Fruit fly (Drosophila melanogaster) whole organism, embryonic: ENCODE measurements around the gene Prp16.

Experiments used
- Atf3 ChIP-seq: fragments of 200-800 bp; sonication (Bioruptor generic); optimal IDR thresholded peaks from 3 replicates; lab custom pipeline; 2016; ENCODE audit warnings: missing biosample characterization, missing genetic modification characterization
- Awh ChIP-seq: fragments of 200-800 bp; sonication (Bioruptor generic); IDR thresholded peaks from 2 replicates; pipeline ENCODE4, ENCODE4 v1.3.6; 2022; ENCODE audit warnings: missing biosample characterization, missing genetic modification characterization
- Bteb2 ChIP-seq: fragments of 200-800 bp; sonication (Bioruptor generic); optimal IDR thresholded peaks from 2 replicates; lab custom pipeline; 2016; ENCODE audit warnings: missing biosample characterization, missing genetic modification characterization
- CG10147 ChIP-seq: fragments of 200-800 bp; sonication (Bioruptor generic); optimal IDR thresholded peaks from 2 replicates; lab custom pipeline; 2019; ENCODE audit warnings: missing biosample characterization, mild to moderate bottlenecking, missing genetic modification characterization, moderate library complexity
- CG11085 ChIP-seq: fragments of 200-800 bp; sonication (Bioruptor generic); IDR thresholded peaks from 2 replicates; pipeline ENCODE4 v1.3.6; 2022; ENCODE audit warnings: missing biosample characterization, missing genetic modification characterization
- CG11504 ChIP-seq: fragments of 200-800 bp; sonication (Bioruptor generic); optimal IDR thresholded peaks from 3 replicates; lab custom pipeline; 2019; ENCODE audit warnings: missing biosample characterization, mild to moderate bottlenecking, missing genetic modification characterization, moderate library complexity
- CG11695 ChIP-seq: fragments of 200-800 bp; sonication (Bioruptor generic); IDR thresholded peaks from 3 replicates; pipeline ENCODE4 v1.3.6; 2022; ENCODE audit warnings: missing biosample characterization, missing genetic modification characterization
- CG13296 ChIP-seq: fragments of 200-800 bp; sonication (Bioruptor generic); optimal IDR thresholded peaks from 3 replicates; lab custom pipeline; 2018; ENCODE audit warnings: missing biosample characterization, mild to moderate bottlenecking, missing genetic modification characterization
- CG13424 ChIP-seq: fragments of 200-800 bp; sonication (Bioruptor generic); optimal IDR thresholded peaks from 2 replicates; lab custom pipeline; 2019; ENCODE audit warnings: missing biosample characterization, mild to moderate bottlenecking, missing genetic modification characterization, moderate library complexity
- CG15514 ChIP-seq: fragments of 200-800 bp; sonication (Bioruptor generic); optimal IDR thresholded peaks from 3 replicates; lab custom pipeline; 2017; ENCODE audit warnings: missing biosample characterization, missing genetic modification characterization, mild to moderate bottlenecking, moderate library complexity, missing genetic modification reagents
- CG16815 ChIP-seq: fragments of 200-800 bp; sonication (Bioruptor generic); optimal IDR thresholded peaks from 3 replicates; lab custom pipeline; 2017; ENCODE audit warnings: missing biosample characterization, mild to moderate bottlenecking, missing genetic modification characterization
- CG17385 ChIP-seq: fragments of 200-800 bp; sonication (Bioruptor generic); optimal IDR thresholded peaks from 3 replicates; lab custom pipeline; 2018; ENCODE audit warnings: missing biosample characterization, mild to moderate bottlenecking, missing genetic modification characterization
- CG1832 ChIP-seq: fragments of 200-800 bp; sonication (Bioruptor generic); optimal IDR thresholded peaks from 2 replicates; lab custom pipeline; 2017; ENCODE audit warnings: missing biosample characterization, mild to moderate bottlenecking, missing genetic modification characterization, inconsistent platforms
- CG18476 ChIP-seq: fragments of 200-800 bp; sonication (Bioruptor generic); optimal IDR thresholded peaks from 2 replicates; lab custom pipeline; 2016; ENCODE audit warnings: missing biosample characterization, mild to moderate bottlenecking, missing genetic modification characterization
- CG2199 ChIP-seq: fragments of 200-800 bp; sonication (Bioruptor generic); IDR thresholded peaks from 3 replicates; pipeline ENCODE4 v1.3.6; 2022; ENCODE audit warnings: missing biosample characterization, missing genetic modification characterization
- CG30431 ChIP-seq: fragments of 200-800 bp; sonication (Bioruptor generic); optimal IDR thresholded peaks from 2 replicates; lab custom pipeline; 2017; ENCODE audit warnings: missing biosample characterization, missing genetic modification characterization
- CG33557 ChIP-seq: fragments of 200-800 bp; sonication (Bioruptor generic); optimal IDR thresholded peaks from 2 replicates; lab custom pipeline; 2019; ENCODE audit warnings: missing biosample characterization, mild to moderate bottlenecking, missing genetic modification characterization, moderate library complexity
- CG4328 ChIP-seq: fragments of 200-800 bp; sonication (Bioruptor generic); optimal IDR thresholded peaks from 3 replicates; lab custom pipeline; 2017; ENCODE audit warnings: missing biosample characterization, missing genetic modification reagents, missing genetic modification characterization
- CG5180 ChIP-seq: fragments of 200-800 bp; sonication (Bioruptor generic); optimal IDR thresholded peaks from 3 replicates; lab custom pipeline; 2017; ENCODE audit warnings: missing biosample characterization, missing genetic modification characterization, mild to moderate bottlenecking, moderate library complexity, missing genetic modification reagents
- CG5953 ChIP-seq: fragments of 200-800 bp; sonication (Bioruptor generic); IDR thresholded peaks from 2 replicates; pipeline ENCODE4 v1.3.6; 2022; ENCODE audit warnings: missing biosample characterization, missing genetic modification characterization
- CG7786 ChIP-seq: fragments of 200-800 bp; sonication (Bioruptor generic); optimal IDR thresholded peaks from 2 replicates; lab custom pipeline; 2016; ENCODE audit warnings: missing biosample characterization, missing genetic modification characterization
- CG8089 ChIP-seq: fragments of 200-800 bp; sonication (Bioruptor generic); optimal IDR thresholded peaks from 3 replicates; lab custom pipeline; 2016; ENCODE audit warnings: missing biosample characterization, missing genetic modification characterization
- CG8359 ChIP-seq: fragments of 200-800 bp; sonication (Bioruptor generic); optimal IDR thresholded peaks from 2 replicates; lab custom pipeline; 2017; ENCODE audit warnings: missing biosample characterization, mild to moderate bottlenecking, missing genetic modification characterization, borderline replicate concordance
- CG8944 ChIP-seq: fragments of 200-800 bp; sonication (Bioruptor generic); optimal IDR thresholded peaks from 3 replicates; lab custom pipeline; 2016; ENCODE audit warnings: missing biosample characterization, missing genetic modification characterization
- CHES-1-like ChIP-seq: fragments of 200-800 bp; sonication (Bioruptor generic); optimal IDR thresholded peaks from 2 replicates; lab custom pipeline; 2016; ENCODE audit warnings: missing biosample characterization, missing genetic modification characterization
- CkIIα-i1 ChIP-seq: fragments of 200-800 bp; sonication (Bioruptor generic); IDR thresholded peaks from 2 replicates; pipeline ENCODE4 v1.3.6; 2022; ENCODE audit warnings: missing biosample characterization, missing genetic modification characterization
- Dad ChIP-seq: fragments of 200-800 bp; sonication (Bioruptor generic); optimal IDR thresholded peaks from 3 replicates; lab custom pipeline; 2016; ENCODE audit warnings: missing biosample characterization, missing genetic modification characterization
- Hr51 ChIP-seq, 2 experiments: fragments of 200-800 bp; sonication (Bioruptor generic); optimal IDR thresholded peaks; 2 replicates in 1 of 2; 3 replicates in 1 of 2; lab custom pipeline; 2016 to 2018; ENCODE audit warnings: missing biosample characterization in 2 of 2, missing genetic modification characterization in 2 of 2, mild to moderate bottlenecking in 1 of 2, moderate library complexity in 1 of 2
- Lpt ChIP-seq: fragments of >200 bp; optimal IDR thresholded peaks from 2 replicates; lab custom pipeline; 2018; ENCODE audit warnings: missing biosample characterization, missing genetic modification characterization
- Max ChIP-seq: fragments of 200-800 bp; sonication (Bioruptor generic); optimal IDR thresholded peaks from 2 replicates; lab custom pipeline; 2016; ENCODE audit warnings: missing biosample characterization, mild to moderate bottlenecking, missing genetic modification characterization
- Nf-YA ChIP-seq: fragments of 200-800 bp; sonication (Bioruptor generic); IDR thresholded peaks from 2 replicates; pipeline ENCODE4 v1.3.6; 2022; ENCODE audit warnings: missing biosample characterization, missing genetic modification characterization
- aop ChIP-seq: fragments of 200-800 bp; sonication (Bioruptor generic); IDR thresholded peaks from 2 replicates; pipeline ENCODE4 v1.3.6; 2022; ENCODE audit warnings: missing biosample characterization, missing genetic modification characterization
- btn ChIP-seq: fragments of 200-800 bp; sonication (Bioruptor generic); optimal IDR thresholded peaks from 2 replicates; lab custom pipeline; 2016; ENCODE audit warnings: missing biosample characterization, missing genetic modification characterization
- chinmo ChIP-seq: fragments of 200-800 bp; sonication (Bioruptor generic); IDR thresholded peaks from 4 replicates; pipeline ENCODE4 v1.3.6; 2022; ENCODE audit warnings: missing biosample characterization, missing genetic modification characterization; ENCODE audit not compliant: partially characterized antibody
- corto ChIP-seq: fragments of 200-800 bp; sonication (Bioruptor generic); optimal IDR thresholded peaks from 2 replicates; lab custom pipeline; 2016; ENCODE audit warnings: missing biosample characterization, mild to moderate bottlenecking, missing genetic modification characterization, moderate library complexity
- disco-r ChIP-seq: fragments of 200-800 bp; sonication (Bioruptor generic); optimal IDR thresholded peaks from 2 replicates; lab custom pipeline; 2016; ENCODE audit warnings: missing biosample characterization, missing genetic modification characterization
- gt ChIP-seq: fragments of 200-800 bp; sonication (Bioruptor generic); IDR thresholded peaks from 2 replicates; pipeline ENCODE4 v1.3.6; 2022; ENCODE audit warnings: missing biosample characterization, missing genetic modification characterization
- jumu ChIP-seq: fragments of 200-800 bp; sonication (Bioruptor generic); optimal IDR thresholded peaks from 3 replicates; lab custom pipeline; 2016; ENCODE audit warnings: missing biosample characterization, missing genetic modification characterization
- kay ChIP-seq: fragments of 200-800 bp; sonication (Bioruptor generic); optimal IDR thresholded peaks from 2 replicates; lab custom pipeline; 2016; ENCODE audit warnings: missing biosample characterization, missing genetic modification characterization
- lov ChIP-seq, 2 experiments: fragments of 200-800 bp in 1 of 2; fragments of >200 bp in 1 of 2; sonication (Bioruptor generic) in 1 of 2; IDR thresholded peaks in 1 of 2; optimal IDR thresholded peaks in 1 of 2; 2 replicates in 1 of 2; 3 replicates in 1 of 2; pipeline versions ENCODE4 v1.3.6 to Lab custom; 2017 to 2022; ENCODE audit warnings: missing biosample characterization in 1 of 2, missing genetic modification characterization in 1 of 2
- mirr ChIP-seq: fragments of 200-800 bp; sonication (Bioruptor generic); optimal IDR thresholded peaks from 3 replicates; lab custom pipeline; 2018; ENCODE audit warnings: missing biosample characterization, mild to moderate bottlenecking, missing genetic modification characterization
- nerfin-2 ChIP-seq: fragments of 200-800 bp; sonication (Bioruptor generic); IDR thresholded peaks from 2 replicates; pipeline ENCODE4 v1.3.6; 2022; ENCODE audit warnings: missing biosample characterization, missing genetic modification characterization; ENCODE audit not compliant: partially characterized antibody
- p53 ChIP-seq: fragments of 200-800 bp; sonication (Bioruptor generic); optimal IDR thresholded peaks from 2 replicates; lab custom pipeline; 2016; ENCODE audit warnings: missing biosample characterization, missing genetic modification characterization
- pan ChIP-seq, 4 experiments: fragments of >200 bp in 3 of 4; fragments of 200-800 bp in 1 of 4; sonication (Bioruptor generic) in 1 of 4; optimal IDR thresholded peaks in 3 of 4; IDR thresholded peaks in 1 of 4; 2 replicates each; pipeline versions ENCODE4 v1.3.6 to Lab custom; 2017 to 2022; ENCODE audit warnings: missing biosample characterization in 2 of 4, missing genetic modification characterization in 2 of 4, mixed read lengths in 1 of 4
- pros ChIP-seq: fragments of 200-800 bp; sonication (Bioruptor generic); optimal IDR thresholded peaks from 3 replicates; lab custom pipeline; 2019; ENCODE audit warnings: missing biosample characterization, mild to moderate bottlenecking, missing genetic modification characterization, moderate library complexity
- repo ChIP-seq: fragments of 200-800 bp; sonication (Bioruptor generic); optimal IDR thresholded peaks from 2 replicates; lab custom pipeline; 2016; ENCODE audit warnings: missing biosample characterization, missing genetic modification characterization
- scrt ChIP-seq: fragments of 200-800 bp; sonication (Bioruptor generic); optimal IDR thresholded peaks from 2 replicates; lab custom pipeline; 2018; ENCODE audit warnings: missing biosample characterization, mild to moderate bottlenecking, missing genetic modification characterization, moderate library complexity
- tx ChIP-seq: fragments of 200-800 bp; sonication (Bioruptor generic); optimal IDR thresholded peaks from 2 replicates; lab custom pipeline; 2016; ENCODE audit warnings: missing biosample characterization, missing genetic modification characterization

The Prp16 gene

DNA sequence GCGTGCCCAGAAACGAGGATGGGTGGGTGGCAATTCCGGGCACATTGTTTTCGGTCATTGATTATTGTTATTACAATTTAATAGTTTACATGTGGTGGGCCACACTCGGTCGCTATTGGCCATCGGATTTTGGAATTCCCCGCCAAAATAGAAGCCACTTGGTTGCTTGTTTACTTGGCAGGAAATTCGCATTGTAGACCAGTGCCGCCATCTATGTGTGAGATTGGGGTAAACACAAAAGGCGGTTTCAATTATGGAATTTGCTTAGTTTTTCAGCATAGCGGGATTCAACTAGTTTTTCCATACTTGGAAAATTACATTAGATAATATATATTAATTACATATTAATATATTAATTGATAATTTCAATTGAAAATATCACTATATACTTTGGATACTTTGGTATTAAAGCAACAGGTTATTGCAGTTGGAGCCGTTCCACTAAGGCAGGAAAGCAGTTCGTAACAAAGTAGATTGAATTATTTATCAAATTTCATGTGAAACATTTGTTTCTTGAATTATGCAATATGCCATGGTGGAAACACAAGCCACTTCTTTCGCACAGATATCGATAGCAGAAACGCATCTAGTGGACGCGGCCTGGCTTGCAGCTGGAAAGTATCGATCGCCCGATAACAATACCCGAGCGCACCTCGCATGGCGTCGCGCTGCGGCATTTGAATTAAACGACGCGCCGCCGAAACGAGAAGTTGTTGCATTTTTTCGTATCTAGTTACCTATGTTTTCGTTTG, 46.0 kb downstream of the Prp16 start, which contains the start of gene mud (continued):
- TF ChIP-seq CG13424 (tag; lab: Kevin White, UChicago) (peak; percentile 10), tx (GFP tag; lab: Kevin White, UChicago) (no peak), mirr (no peak), Awh (0 out of 2 replicates have a peak, but pooled peaks have one; percentile 38), CG4328 (GFP tag; lab: Kevin White, UChicago) (no peak), CG1832 (GFP tag; lab: Kevin White, UChicago) (no peak), btn (GFP tag; lab: Kevin White, UChicago) (no peak), CkIIα-i1 (GFP tag; lab: Robert Waterston, UW) (no peak), CG5953 (GFP tag; lab: Robert Waterston, UW) (no peak), Atf3 (GFP tag; lab: Kevin White, UChicago) (no peak), Dad (GFP tag; lab: Kevin White, UChicago) (no peak), CG10147 (GFP tag; lab: Kevin White, UChicago) (no peak), Bteb2 (no peak), CG18476 (GFP tag; lab: Kevin White, UChicago) (no peak), repo (GFP tag; lab: Kevin White, UChicago) (no peak), lov (optimal IDR thresholded peaks at IDR 0.05; lab: Kevin White, UChicago) (no peak), lov (GFP tag; IDR thresholded peaks at IDR 0.05; lab: Robert Waterston, UW) (no peak), CG11695 (GFP tag; lab: Robert Waterston, UW) (no peak), CG13296 (GFP tag; lab: Kevin White, UChicago) (no peak), CG17385 (no peak), Nf-YA (no peak), CHES-1-like (GFP tag; lab: Kevin White, UChicago) (no peak), CG5180 (GFP tag; lab: Kevin White, UChicago) (no peak), kay (no peak), gt (GFP tag; lab: Robert Waterston, UW) (peak; percentile 56), Lpt (GFP tag; lab: Kevin White, UChicago) (no peak), CG11085 (no peak), pan (optimal IDR thresholded peaks at IDR 0.05; lab: Kevin White, UChicago) (no peak), pan (GFP tag; optimal IDR thresholded peaks at IDR 0.05 in 1 of 2, IDR thresholded peaks at IDR 0.05 in 1 of 2) (peak in 1 of 2 experiments; percentile 21), CG8359 (GFP tag; lab: Kevin White, UChicago) (no peak), CG2199 (no peak), pros (GFP tag; lab: Kevin White, UChicago) (no peak), CG8089 (GFP tag; lab: Kevin White, UChicago) (no peak), disco-r (no peak), CG33557 (peak; percentile 23), Max (GFP tag; lab: Kevin White, UChicago) (no peak), p53 (GFP tag; lab: Kevin White, UChicago) (no peak), CG16815 (GFP tag; lab: Kevin White, UChicago) (peak; percentile 19), CG7786 (GFP tag; lab: Kevin White, UChicago) (no peak), scrt (GFP tag; lab: Kevin White, UChicago) (no peak), Hr51 (GFP tag; optimal IDR thresholded peaks at IDR 0.05; lab: Kevin White, UChicago) (peak in 1 of 2 experiments; percentile 6), CG11504 (tag; lab: Kevin White, UChicago) (no peak), CG8944 (no peak), CG15514 (GFP tag; lab: Kevin White, UChicago) (peak; percentile 29), nerfin-2 (GFP tag; lab: Robert Waterston, UW) (peak; percentile 69), corto (GFP tag; lab: Kevin White, UChicago) (no peak), CG30431 (GFP tag; lab: Kevin White, UChicago) (peak; percentile 28), jumu (GFP tag; lab: Kevin White, UChicago) (no peak), chinmo (no peak), aop (GFP tag; lab: Robert Waterston, UW) (no peak)
